Fruit fly (Drosophila melanogaster) whole organism, embryonic: ENCODE measurements around the gene Mocs1.

Source experiments
- ATbp ChIP-seq: fragments of 200-800 bp; sonication (Bioruptor generic); optimal IDR thresholded peaks from 2 replicates; lab custom pipeline; 2017; ENCODE audit warnings: missing biosample characterization, mild to moderate bottlenecking, missing genetic modification characterization, missing genetic modification reagents
- Awh ChIP-seq: fragments of 200-800 bp; sonication (Bioruptor generic); IDR thresholded peaks from 2 replicates; pipeline ENCODE4, ENCODE4 v1.3.6; 2022; ENCODE audit warnings: missing biosample characterization, missing genetic modification characterization
- CG10543 ChIP-seq: fragments of 200-800 bp; sonication (Bioruptor generic); optimal IDR thresholded peaks from 3 replicates; lab custom pipeline; 2017; ENCODE audit warnings: missing biosample characterization, mild to moderate bottlenecking, missing genetic modification characterization, moderate library complexity
- CG14710 ChIP-seq: fragments of 200-800 bp; sonication (Bioruptor generic); optimal IDR thresholded peaks from 3 replicates; lab custom pipeline; 2019; ENCODE audit warnings: missing biosample characterization, mild to moderate bottlenecking, missing genetic modification characterization, moderate library complexity
- CG1603 ChIP-seq: fragments of 200-800 bp; sonication (Bioruptor generic); optimal IDR thresholded peaks from 2 replicates; lab custom pipeline; 2019; ENCODE audit warnings: missing biosample characterization, mild to moderate bottlenecking, missing genetic modification characterization, moderate library complexity
- CG17359 ChIP-seq: fragments of 200-800 bp; sonication (Bioruptor generic); optimal IDR thresholded peaks from 3 replicates; lab custom pipeline; 2018; ENCODE audit warnings: missing biosample characterization, mild to moderate bottlenecking, missing genetic modification characterization, moderate library complexity
- CG17361 ChIP-seq: fragments of 200-800 bp; sonication (Bioruptor generic); IDR thresholded peaks from 3 replicates; pipeline ENCODE4 v1.3.6; 2022; ENCODE audit warnings: missing biosample characterization, missing genetic modification characterization
- CG17385 ChIP-seq: fragments of 200-800 bp; sonication (Bioruptor generic); optimal IDR thresholded peaks from 3 replicates; lab custom pipeline; 2018; ENCODE audit warnings: missing biosample characterization, mild to moderate bottlenecking, missing genetic modification characterization
- CG17912 ChIP-seq: fragments of 200-800 bp; sonication (Bioruptor generic); optimal IDR thresholded peaks from 2 replicates; lab custom pipeline; 2018; ENCODE audit warnings: missing biosample characterization, mild to moderate bottlenecking, missing genetic modification characterization
- CG2129 ChIP-seq: fragments of 200-800 bp; sonication (Bioruptor generic); IDR thresholded peaks from 2 replicates; pipeline ENCODE4 v1.3.6; 2022; ENCODE audit warnings: missing biosample characterization, missing genetic modification characterization; ENCODE audit not compliant: partially characterized antibody
- CG3407 ChIP-seq: fragments of 200-800 bp; sonication (Bioruptor generic); optimal IDR thresholded peaks from 2 replicates; lab custom pipeline; 2018; ENCODE audit warnings: missing biosample characterization, mild to moderate bottlenecking, missing genetic modification characterization
- CG34422 ChIP-seq: fragments of 200-800 bp; sonication (Bioruptor generic); IDR thresholded peaks from 3 replicates; pipeline ENCODE4 v1.3.6; 2022; ENCODE audit warnings: missing biosample characterization, missing genetic modification characterization
- CG7556 ChIP-seq: fragments of 200-800 bp; sonication (Bioruptor generic); optimal IDR thresholded peaks from 2 replicates; lab custom pipeline; 2017; ENCODE audit warnings: missing biosample characterization, mild to moderate bottlenecking, missing genetic modification characterization
- CG8924 ChIP-seq: fragments of 200-800 bp; optimal IDR thresholded peaks from 3 replicates; lab custom pipeline; 2019; ENCODE audit warnings: missing biosample characterization, mild to moderate bottlenecking, missing genetic modification characterization, moderate library complexity
- CG9727 ChIP-seq: fragments of 200-800 bp; sonication (Bioruptor generic); optimal IDR thresholded peaks from 3 replicates; lab custom pipeline; 2017; ENCODE audit warnings: missing biosample characterization, mild to moderate bottlenecking, missing genetic modification characterization
- Camta ChIP-seq: fragments of 200-800 bp; sonication (Bioruptor generic); optimal IDR thresholded peaks from 2 replicates; lab custom pipeline; 2016; ENCODE audit warnings: missing biosample characterization, missing genetic modification characterization
- D19A ChIP-seq: fragments of 200-800 bp; optimal IDR thresholded peaks from 3 replicates; lab custom pipeline; 2019; ENCODE audit warnings: missing biosample characterization, mild to moderate bottlenecking, missing genetic modification characterization, moderate library complexity
- GATAe ChIP-seq: fragments of 200-800 bp; sonication (Bioruptor generic); conservative IDR thresholded peaks from 2 replicates; pipeline ENCODE4 v1.3.6; 2022; ENCODE audit warnings: missing biosample characterization, missing genetic modification characterization
- HHEX ChIP-seq: fragments of 200-800 bp; sonication (Bioruptor generic); optimal IDR thresholded peaks from 3 replicates; lab custom pipeline; 2017; ENCODE audit warnings: missing biosample characterization, mild to moderate bottlenecking, missing genetic modification characterization, missing genetic modification reagents
- NfI ChIP-seq: fragments of 200-800 bp; sonication (Bioruptor generic); optimal IDR thresholded peaks from 3 replicates; lab custom pipeline; 2018; ENCODE audit warnings: missing biosample characterization, mild to moderate bottlenecking, missing genetic modification characterization, moderate library complexity
- Opbp ChIP-seq: fragments of 200-800 bp; sonication (Bioruptor generic); IDR thresholded peaks from 3 replicates; pipeline ENCODE4 v1.3.6; 2022; ENCODE audit warnings: missing biosample characterization, missing genetic modification characterization; ENCODE audit not compliant: partially characterized antibody
- Sry-δ ChIP-seq: fragments of 200-800 bp; sonication (Bioruptor generic); optimal IDR thresholded peaks from 2 replicates; lab custom pipeline; 2016; ENCODE audit warnings: missing biosample characterization, missing genetic modification characterization
- Tbp ChIP-seq: fragments of >200 bp; optimal IDR thresholded peaks from 2 replicates; lab custom pipeline; 2018; ENCODE audit warnings: missing biosample characterization, missing genetic modification characterization
- Trl ChIP-seq, 3 experiments: fragments of >200 bp in 2 of 3; fragments of 200-800 bp in 1 of 3; sonication (Bioruptor generic) in 1 of 3; optimal IDR thresholded peaks; 2 replicates in 1 of 3; 3 replicates in 2 of 3; lab custom pipeline; 2016 to 2017; ENCODE audit warnings: missing biosample characterization in 1 of 3, missing genetic modification characterization in 1 of 3
- Vsx1 ChIP-seq: fragments of 200-800 bp; sonication (Bioruptor generic); optimal IDR thresholded peaks from 2 replicates; lab custom pipeline; 2017; ENCODE audit warnings: missing biosample characterization, mild to moderate bottlenecking, missing genetic modification characterization, missing genetic modification reagents
- crc ChIP-seq: fragments of 200-800 bp; sonication (Bioruptor generic); optimal IDR thresholded peaks from 2 replicates; lab custom pipeline; 2016; ENCODE audit warnings: missing biosample characterization, missing genetic modification characterization
- cwo ChIP-seq: fragments of 200-800 bp; sonication (Bioruptor generic); optimal IDR thresholded peaks from 3 replicates; lab custom pipeline; 2017; ENCODE audit warnings: missing biosample characterization, missing genetic modification characterization, mild to moderate bottlenecking, moderate library complexity, missing genetic modification reagents
- disco-r ChIP-seq: fragments of 200-800 bp; sonication (Bioruptor generic); optimal IDR thresholded peaks from 2 replicates; lab custom pipeline; 2016; ENCODE audit warnings: missing biosample characterization, missing genetic modification characterization
- dmrt99B ChIP-seq: fragments of 200-800 bp; sonication (Bioruptor generic); optimal IDR thresholded peaks from 2 replicates; lab custom pipeline; 2018; ENCODE audit warnings: missing biosample characterization, mild to moderate bottlenecking, missing genetic modification characterization, moderate library complexity
- dysf ChIP-seq: fragments of 200-800 bp; sonication (Bioruptor generic); IDR thresholded peaks from 3 replicates; pipeline ENCODE4 v1.3.6; 2022; ENCODE audit warnings: missing biosample characterization, missing genetic modification characterization
- fd102C ChIP-seq: fragments of 200-800 bp; sonication (Bioruptor generic); optimal IDR thresholded peaks from 2 replicates; lab custom pipeline; 2018; ENCODE audit warnings: missing biosample characterization, mild to moderate bottlenecking, missing genetic modification characterization, moderate library complexity
- gce ChIP-seq: fragments of 200-800 bp; sonication (Bioruptor generic); IDR thresholded peaks from 3 replicates; pipeline ENCODE4 v1.3.6; 2022; ENCODE audit warnings: missing biosample characterization, missing genetic modification characterization
- gcm ChIP-seq: fragments of 200-800 bp; sonication (Bioruptor generic); optimal IDR thresholded peaks from 2 replicates; lab custom pipeline; 2019; ENCODE audit warnings: missing biosample characterization, mild to moderate bottlenecking, missing genetic modification characterization, moderate library complexity
- gsb-n ChIP-seq: fragments of 200-800 bp; sonication (Bioruptor generic); optimal IDR thresholded peaks from 3 replicates; lab custom pipeline; 2018; ENCODE audit warnings: missing biosample characterization, mild to moderate bottlenecking, missing genetic modification characterization
- lab ChIP-seq: fragments of 200-800 bp; sonication (Bioruptor generic); optimal IDR thresholded peaks from 3 replicates; lab custom pipeline; 2017; ENCODE audit warnings: missing biosample characterization, missing genetic modification characterization, mild to moderate bottlenecking, moderate library complexity, missing genetic modification reagents
- lbe ChIP-seq: fragments of 200-800 bp; sonication (Bioruptor generic); optimal IDR thresholded peaks from 2 replicates; lab custom pipeline; 2016; ENCODE audit warnings: missing biosample characterization, mild to moderate bottlenecking, missing genetic modification characterization
- nerfin-1 ChIP-seq: fragments of 200-800 bp; sonication (Bioruptor generic); optimal IDR thresholded peaks from 3 replicates; lab custom pipeline; 2019; ENCODE audit warnings: missing biosample characterization, mild to moderate bottlenecking, missing genetic modification characterization, moderate library complexity
- nerfin-2 ChIP-seq: fragments of 200-800 bp; sonication (Bioruptor generic); IDR thresholded peaks from 2 replicates; pipeline ENCODE4 v1.3.6; 2022; ENCODE audit warnings: missing biosample characterization, missing genetic modification characterization; ENCODE audit not compliant: partially characterized antibody
- pan ChIP-seq, 4 experiments: fragments of >200 bp in 3 of 4; fragments of 200-800 bp in 1 of 4; sonication (Bioruptor generic) in 1 of 4; optimal IDR thresholded peaks in 3 of 4; IDR thresholded peaks in 1 of 4; 2 replicates each; pipeline versions ENCODE4 v1.3.6 to Lab custom; 2017 to 2022; ENCODE audit warnings: missing biosample characterization in 2 of 4, missing genetic modification characterization in 2 of 4, mixed read lengths in 1 of 4
- pita ChIP-seq: fragments of 200-800 bp; sonication (Bioruptor generic); optimal IDR thresholded peaks from 2 replicates; lab custom pipeline; 2017; ENCODE audit warnings: missing biosample characterization, mild to moderate bottlenecking, missing genetic modification characterization
- pros ChIP-seq: fragments of 200-800 bp; sonication (Bioruptor generic); optimal IDR thresholded peaks from 3 replicates; lab custom pipeline; 2019; ENCODE audit warnings: missing biosample characterization, mild to moderate bottlenecking, missing genetic modification characterization, moderate library complexity
- schlank ChIP-seq: fragments of 200-800 bp; sonication (Bioruptor generic); optimal IDR thresholded peaks from 2 replicates; lab custom pipeline; 2018; ENCODE audit warnings: missing biosample characterization, mild to moderate bottlenecking, missing genetic modification characterization
- shn ChIP-seq: fragments of 200-800 bp; sonication (Bioruptor generic); optimal IDR thresholded peaks from 3 replicates; lab custom pipeline; 2016; ENCODE audit warnings: missing biosample characterization, missing genetic modification characterization
- tll ChIP-seq, 2 experiments: fragments of 200-800 bp in 1 of 2; fragments of >200 bp in 1 of 2; sonication (Bioruptor generic) in 1 of 2; optimal IDR thresholded peaks; 2 replicates each; lab custom pipeline; 2017 to 2019; ENCODE audit warnings: missing biosample characterization in 2 of 2, missing genetic modification characterization in 2 of 2, mild to moderate bottlenecking in 1 of 2, moderate library complexity in 1 of 2
- vfl ChIP-seq: fragments of 200-800 bp; sonication (Bioruptor generic); optimal IDR thresholded peaks from 2 replicates; lab custom pipeline; 2016; ENCODE audit warnings: missing biosample characterization, missing genetic modification characterization
- vnd ChIP-seq: fragments of 200-800 bp; sonication (Bioruptor generic); IDR thresholded peaks from 3 replicates; pipeline ENCODE4 v1.3.6; 2022; ENCODE audit warnings: missing biosample characterization, missing genetic modification characterization; ENCODE audit not compliant: partially characterized antibody
- vvl ChIP-seq: fragments of 200-800 bp; sonication (Bioruptor generic); IDR thresholded peaks from 2 replicates; pipeline ENCODE4 v1.3.6; 2022; ENCODE audit warnings: missing biosample characterization, missing genetic modification characterization
- zfh2 ChIP-seq: fragments of 200-800 bp; sonication (Bioruptor generic); optimal IDR thresholded peaks from 2 replicates; lab custom pipeline; 2016; ENCODE audit warnings: missing biosample characterization, missing genetic modification characterization

Mocs1 gene

DNA sequence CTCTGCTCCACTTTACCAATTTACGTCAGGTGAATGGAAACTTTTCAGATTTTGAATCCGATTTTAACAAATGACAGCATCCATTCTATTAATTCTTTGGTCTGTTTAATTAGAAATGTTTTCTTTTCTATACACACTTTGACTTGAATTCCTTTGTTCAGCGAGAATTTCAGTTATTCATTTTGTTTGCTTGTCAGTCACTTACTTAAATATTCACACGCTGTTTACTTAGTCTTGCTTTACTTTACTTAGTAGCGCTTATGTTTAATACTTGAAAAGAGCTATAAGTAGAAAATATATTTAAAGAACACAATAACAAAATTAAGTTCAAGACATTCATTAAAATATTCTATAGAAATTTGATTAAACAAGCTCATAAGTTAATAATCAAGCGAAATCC, 37.1 kb downstream of the Mocs1 start, which contains the start of gene CG32073 (continued):
- TF ChIP-seq Trl (optimal IDR thresholded peaks at IDR 0.05; lab: Kevin White, UChicago) (no peak), Trl (GFP tag; optimal IDR thresholded peaks at IDR 0.05; lab: Kevin White, UChicago) (peak; percentile 36), CG17912 (no peak), nerfin-1 (tag; lab: Kevin White, UChicago) (no peak), CG34422 (GFP tag; lab: Robert Waterston, UW) (no peak), zfh2 (GFP tag; lab: Kevin White, UChicago) (no peak), CG17385 (GFP tag; lab: Kevin White, UChicago) (no peak), nerfin-2 (GFP tag; lab: Robert Waterston, UW) (no peak), CG17359 (tag; lab: Kevin White, UChicago) (peak; percentile 10), Opbp (GFP tag; lab: Robert Waterston, UW) (no peak), gcm (GFP tag; lab: Kevin White, UChicago) (peak; percentile 23), lbe (GFP tag; lab: Kevin White, UChicago) (no peak), ATbp (GFP tag; lab: Kevin White, UChicago) (peak; percentile 51), CG17361 (GFP tag; lab: Robert Waterston, UW) (peak; percentile 53; the same call in 2 of the 3 replicates), pros (GFP tag; lab: Kevin White, UChicago) (no peak), NfI (GFP tag; lab: Kevin White, UChicago) (no peak), HHEX (GFP tag; lab: Kevin White, UChicago) (peak; percentile 51), vfl (no peak), lab (peak; percentile 75), Awh (GFP tag; lab: Robert Waterston, UW) (0 out of 2 replicates have a peak, but pooled peaks have one; percentile 16), D19A (tag; lab: Kevin White, UChicago) (peak; percentile 48), crc (GFP tag; lab: Kevin White, UChicago) (no peak), schlank (tag; lab: Kevin White, UChicago) (peak; percentile 33), disco-r (no peak), gsb-n (tag; lab: Kevin White, UChicago) (no peak), CG7556 (GFP tag; lab: Kevin White, UChicago) (peak; percentile 17), dysf (GFP tag; lab: Robert Waterston, UW) (no peak), CG9727 (peak; percentile 16), cwo (peak; percentile 64), Vsx1 (GFP tag; lab: Kevin White, UChicago) (peak; percentile 67), shn (no peak), CG14710 (tag; lab: Kevin White, UChicago) (peak; percentile 42), Camta (no peak), CG8924 (tag; lab: Kevin White, UChicago) (peak; percentile 9), CG3407 (peak; percentile 26), gce (no peak), tll (GFP tag; optimal IDR thresholded peaks at IDR 0.05; lab: Kevin White, UChicago) (no peak), fd102C (GFP tag; lab: Kevin White, UChicago) (no peak), GATAe (GFP tag; lab: Robert Waterston, UW) (no peak), CG1603 (tag; lab: Kevin White, UChicago) (peak; percentile 23), Sry-δ (GFP tag; lab: Kevin White, UChicago) (peak; percentile 29), dmrt99B (tag; lab: Kevin White, UChicago) (no peak), vvl (peak; percentile 36; the same call in 1 of the 2 replicates), CG2129 (GFP tag; lab: Robert Waterston, UW) (no peak), pan (optimal IDR thresholded peaks at IDR 0.05; lab: Kevin White, UChicago) (no peak), pan (GFP tag; optimal IDR thresholded peaks at IDR 0.05 in 1 of 2, IDR thresholded peaks at IDR 0.05 in 1 of 2) (no peak), CG10543 (GFP tag; lab: Kevin White, UChicago) (peak; percentile 40), vnd (GFP tag; lab: Robert Waterston, UW) (no peak), Tbp (GFP tag; lab: Kevin White, UChicago) (no peak), pita (GFP tag; lab: Kevin White, UChicago) (no peak)
